Fruit fly (Drosophila melanogaster): ENCODE results near the gene lgs.
A peak's percentile ranks its signal among the peaks of the same experiment; 100 is the strongest.

The lgs gene

dm6 chr4:428256-428655 is 15.5 kb downstream of the lgs start:
- TF ChIP-seq psq (optimal IDR thresholded peaks at IDR 0.05) (no peak), Sin3A (optimal IDR thresholded peaks at IDR 0.05) (no peak), insv (optimal IDR thresholded peaks at IDR 0.05) (no peak), Myc (optimal IDR thresholded peaks at IDR 0.05) (no peak), h (optimal IDR thresholded peaks at IDR 0.05) (no peak), ttk (optimal IDR thresholded peaks at IDR 0.05) (no peak)

- no peak for TF ChIP-seq Sin3A (optimal IDR thresholded peaks at IDR 0.05)
- TF ChIP-seq h (optimal IDR thresholded peaks at IDR 0.05), result peak; percentile 95
Measured at dm6 chr4:424630-425327, 18.9 kb downstream of the lgs start.

dm6 chr4:423338-423737 is 20.4 kb downstream of the lgs start:
- no peak for TF ChIP-seq h (optimal IDR thresholded peaks at IDR 0.05)
- no peak for TF ChIP-seq Sin3A (optimal IDR thresholded peaks at IDR 0.05)
- no peak for TF ChIP-seq Myc (optimal IDR thresholded peaks at IDR 0.05)
- TF ChIP-seq insv (optimal IDR thresholded peaks at IDR 0.05), result no peak
- no peak for TF ChIP-seq psq (optimal IDR thresholded peaks at IDR 0.05)
- no peak for TF ChIP-seq ttk (optimal IDR thresholded peaks at IDR 0.05)

dm6 chr4:421772-422171 is 21.9 kb downstream of the lgs start:
- TF ChIP-seq insv (optimal IDR thresholded peaks at IDR 0.05) (no peak), h (optimal IDR thresholded peaks at IDR 0.05) (no peak), Myc (optimal IDR thresholded peaks at IDR 0.05) (no peak), Sin3A (optimal IDR thresholded peaks at IDR 0.05) (no peak), psq (optimal IDR thresholded peaks at IDR 0.05) (no peak), ttk (optimal IDR thresholded peaks at IDR 0.05) (no peak)

dm6 chr4:421025-421424 is 22.7 kb downstream of the lgs start:
- TF ChIP-seq insv (optimal IDR thresholded peaks at IDR 0.05), result no peak
- TF ChIP-seq h (optimal IDR thresholded peaks at IDR 0.05), result no peak
- TF ChIP-seq Myc (optimal IDR thresholded peaks at IDR 0.05), result no peak
- no peak for TF ChIP-seq psq (optimal IDR thresholded peaks at IDR 0.05)
- TF ChIP-seq Sin3A (optimal IDR thresholded peaks at IDR 0.05), result no peak
- no peak for TF ChIP-seq ttk (optimal IDR thresholded peaks at IDR 0.05)

dm6 chr4:418701-419100 is 25.0 kb downstream of the lgs start:
- no peak for TF ChIP-seq Sin3A (optimal IDR thresholded peaks at IDR 0.05)
- no peak for TF ChIP-seq psq (optimal IDR thresholded peaks at IDR 0.05)
- no peak for TF ChIP-seq ttk (optimal IDR thresholded peaks at IDR 0.05)
- TF ChIP-seq h (optimal IDR thresholded peaks at IDR 0.05), result no peak
- TF ChIP-seq insv (optimal IDR thresholded peaks at IDR 0.05), result no peak
- no peak for TF ChIP-seq Myc (optimal IDR thresholded peaks at IDR 0.05)

dm6 chr4:416288-416687 is 27.4 kb downstream of the lgs start:
- TF ChIP-seq h (optimal IDR thresholded peaks at IDR 0.05) (no peak), Sin3A (optimal IDR thresholded peaks at IDR 0.05) (no peak), psq (optimal IDR thresholded peaks at IDR 0.05) (no peak), ttk (optimal IDR thresholded peaks at IDR 0.05) (no peak), Myc (optimal IDR thresholded peaks at IDR 0.05) (no peak), insv (optimal IDR thresholded peaks at IDR 0.05) (no peak)

- TF ChIP-seq ttk (optimal IDR thresholded peaks at IDR 0.05) (no peak), Myc (optimal IDR thresholded peaks at IDR 0.05) (no peak), Sin3A (optimal IDR thresholded peaks at IDR 0.05) (no peak), psq (optimal IDR thresholded peaks at IDR 0.05) (no peak), h (optimal IDR thresholded peaks at IDR 0.05) (no peak)
Measured at dm6 chr4:411513-411912, 32.2 kb downstream of the lgs start.

- TF ChIP-seq h (optimal IDR thresholded peaks at IDR 0.05), result no peak
- no peak for TF ChIP-seq ttk (optimal IDR thresholded peaks at IDR 0.05)
- no peak for TF ChIP-seq Myc (optimal IDR thresholded peaks at IDR 0.05)
- no peak for TF ChIP-seq Sin3A (optimal IDR thresholded peaks at IDR 0.05)
- TF ChIP-seq insv (optimal IDR thresholded peaks at IDR 0.05), result no peak
- TF ChIP-seq psq (optimal IDR thresholded peaks at IDR 0.05), result no peak
Measured at dm6 chr4:406843-407242, 36.9 kb downstream of the lgs start.

dm6 chr4:406330-406729 is 37.4 kb downstream of the lgs start:
- TF ChIP-seq Sin3A (optimal IDR thresholded peaks at IDR 0.05) (no peak), h (optimal IDR thresholded peaks at IDR 0.05) (no peak), insv (optimal IDR thresholded peaks at IDR 0.05) (no peak), psq (optimal IDR thresholded peaks at IDR 0.05) (no peak), ttk (optimal IDR thresholded peaks at IDR 0.05) (no peak), Myc (optimal IDR thresholded peaks at IDR 0.05) (no peak)

- TF ChIP-seq Sin3A (optimal IDR thresholded peaks at IDR 0.05) (no peak), insv (optimal IDR thresholded peaks at IDR 0.05) (no peak), Myc (optimal IDR thresholded peaks at IDR 0.05) (no peak), h (optimal IDR thresholded peaks at IDR 0.05) (no peak), psq (optimal IDR thresholded peaks at IDR 0.05) (no peak), ttk (optimal IDR thresholded peaks at IDR 0.05) (no peak)
Measured at dm6 chr4:405225-405624, 38.5 kb downstream of the lgs start.

dm6 chr4:404325-404724 is 39.4 kb downstream of the lgs start:
- TF ChIP-seq ttk (optimal IDR thresholded peaks at IDR 0.05), result no peak
- no peak for TF ChIP-seq psq (optimal IDR thresholded peaks at IDR 0.05)
- no peak for TF ChIP-seq insv (optimal IDR thresholded peaks at IDR 0.05)
- TF ChIP-seq Sin3A (optimal IDR thresholded peaks at IDR 0.05), result no peak
- TF ChIP-seq h (optimal IDR thresholded peaks at IDR 0.05), result peak; percentile 93
- no peak for TF ChIP-seq Myc (optimal IDR thresholded peaks at IDR 0.05)

- no peak for TF ChIP-seq Myc (optimal IDR thresholded peaks at IDR 0.05)
- no peak for TF ChIP-seq insv (optimal IDR thresholded peaks at IDR 0.05)
- no peak for TF ChIP-seq Sin3A (optimal IDR thresholded peaks at IDR 0.05)
- TF ChIP-seq psq (optimal IDR thresholded peaks at IDR 0.05), result no peak
- no peak for TF ChIP-seq h (optimal IDR thresholded peaks at IDR 0.05)
- no peak for TF ChIP-seq ttk (optimal IDR thresholded peaks at IDR 0.05)
Measured at dm6 chr4:402928-403575, 40.7 kb downstream of the lgs start.

Measured in Kc167 (cell line).